Worm (Caenorhabditis elegans) whole organism, L3 larva: ENCODE measurements around the gene metl-1.
A peak's percentile ranks its signal among the peaks of the same experiment; 100 is the strongest.

ENCODE experiments used
- R02D3.7 ChIP-seq: fragments of 150-350 bp; optimal IDR thresholded peaks from 2 replicates; lab custom pipeline; 2014; ENCODE audit warnings: missing biosample characterization, missing genetic modification characterization
- ZK546.5 ChIP-seq: sonication (generic microtip); optimal IDR thresholded peaks from 2 replicates; lab custom pipeline; 2017; ENCODE audit warnings: missing biosample characterization, missing genetic modification characterization
- aly-2 ChIP-seq: fragments of 150-350 bp; optimal IDR thresholded peaks from 2 replicates; lab custom pipeline; 2014; ENCODE audit warnings: missing biosample characterization, missing genetic modification characterization
- ceh-16 ChIP-seq: sonication (generic microtip); optimal IDR thresholded peaks from 2 replicates; lab custom pipeline; 2017; ENCODE audit warnings: missing biosample characterization, missing genetic modification characterization
- ceh-28 ChIP-seq: fragments of 150-350 bp; optimal IDR thresholded peaks from 2 replicates; lab custom pipeline; 2014; ENCODE audit warnings: missing biosample characterization, missing genetic modification reagents, missing genetic modification characterization
- ceh-82 ChIP-seq: fragments of 150-350 bp; optimal IDR thresholded peaks from 2 replicates; lab custom pipeline; 2014; ENCODE audit warnings: missing biosample characterization, missing genetic modification characterization
- ceh-9 ChIP-seq: sonication (generic microtip); optimal IDR thresholded peaks from 2 replicates; lab custom pipeline; 2018; ENCODE audit warnings: missing biosample characterization, missing genetic modification characterization
- elt-1 ChIP-seq: fragments of 150-350 bp; optimal IDR thresholded peaks from 2 replicates; lab custom pipeline; 2014; ENCODE audit warnings: missing biosample characterization, missing genetic modification characterization
- elt-2 ChIP-seq: sonication (generic microtip); optimal IDR thresholded peaks from 2 replicates; lab custom pipeline; 2016; ENCODE audit warnings: missing genetic modification reagents, mild to moderate bottlenecking, missing genetic modification characterization, missing compliant biosample characterization
- elt-3 ChIP-seq, 3 experiments: fragments of 150-350 bp in 1 of 3; sonication (generic microtip) in 2 of 3; optimal IDR thresholded peaks; 2 replicates in 2 of 3; 4 replicates in 1 of 3; lab custom pipeline; 2014 to 2017; ENCODE audit warnings: missing biosample characterization in 3 of 3, missing genetic modification characterization in 3 of 3
- eor-1 ChIP-seq, 2 experiments: fragments of 150-350 bp; optimal IDR thresholded peaks; 2 replicates each; lab custom pipeline; 2014 to 2018; ENCODE audit warnings: missing biosample characterization in 2 of 2, missing genetic modification characterization in 2 of 2
- fkh-10 ChIP-seq: sonication (generic microtip); optimal IDR thresholded peaks from 2 replicates; lab custom pipeline; 2017; ENCODE audit warnings: missing biosample characterization, missing genetic modification reagents, missing genetic modification characterization
- hmg-11 ChIP-seq: sonication (generic microtip); optimal IDR thresholded peaks from 2 replicates; lab custom pipeline; 2016; ENCODE audit warnings: missing genetic modification characterization, missing compliant biosample characterization
- jun-1 ChIP-seq: fragments of 150-350 bp; optimal IDR thresholded peaks from 2 replicates; lab custom pipeline; 2014; ENCODE audit warnings: missing biosample characterization, missing genetic modification reagents, missing genetic modification characterization
- lin-15B ChIP-seq: fragments of 150-350 bp; optimal IDR thresholded peaks from 2 replicates; lab custom pipeline; 2014; ENCODE audit warnings: missing biosample characterization, missing genetic modification characterization
- lin-39 ChIP-seq: fragments of 150-350 bp; optimal IDR thresholded peaks from 2 replicates; lab custom pipeline; 2018; ENCODE audit warnings: missing biosample characterization, missing genetic modification reagents, missing genetic modification characterization
- lsy-12 ChIP-seq: sonication (generic microtip); optimal IDR thresholded peaks from 2 replicates; lab custom pipeline; 2016; ENCODE audit warnings: mild to moderate bottlenecking, missing genetic modification characterization, missing compliant biosample characterization
- mml-1 ChIP-seq: fragments of 150-350 bp; sonication (generic microtip); optimal IDR thresholded peaks from 3 replicates; lab custom pipeline; 2014; ENCODE audit warnings: missing biosample characterization, missing genetic modification characterization
- nfya-1 ChIP-seq: sonication (generic microtip); optimal IDR thresholded peaks from 2 replicates; lab custom pipeline; 2017; ENCODE audit warnings: missing genetic modification characterization, mild to moderate bottlenecking, missing compliant biosample characterization, antibody characterized with exemption, moderate library complexity; ENCODE audit not compliant: insufficient read depth
- nhr-11 ChIP-seq: fragments of 150-350 bp; optimal IDR thresholded peaks from 2 replicates; lab custom pipeline; 2014; ENCODE audit warnings: missing biosample characterization, missing genetic modification characterization
- nhr-12 ChIP-seq: fragments of 150-350 bp; optimal IDR thresholded peaks from 2 replicates; lab custom pipeline; 2014; ENCODE audit warnings: missing biosample characterization, missing genetic modification characterization
- nhr-23 ChIP-seq: fragments of 150-350 bp; optimal IDR thresholded peaks from 2 replicates; lab custom pipeline; 2014; ENCODE audit warnings: missing biosample characterization, missing genetic modification reagents, missing genetic modification characterization
- nhr-237 ChIP-seq: fragments of 150-350 bp; optimal IDR thresholded peaks from 2 replicates; lab custom pipeline; 2014; ENCODE audit warnings: missing biosample characterization, missing genetic modification characterization
- nhr-25 ChIP-seq: sonication (generic microtip); optimal IDR thresholded peaks from 2 replicates; lab custom pipeline; 2017; ENCODE audit warnings: missing biosample characterization, missing genetic modification characterization
- nhr-28 ChIP-seq: fragments of 150-350 bp; optimal IDR thresholded peaks from 2 replicates; lab custom pipeline; 2014; ENCODE audit warnings: missing biosample characterization, missing genetic modification characterization
- nhr-43 ChIP-seq: sonication (generic microtip); optimal IDR thresholded peaks from 2 replicates; lab custom pipeline; 2016; ENCODE audit warnings: mild to moderate bottlenecking, missing genetic modification characterization, missing compliant biosample characterization; ENCODE audit not compliant: poor library complexity, severe bottlenecking
- nhr-67 ChIP-seq: fragments of 150-350 bp; optimal IDR thresholded peaks from 2 replicates; lab custom pipeline; 2014; ENCODE audit warnings: missing biosample characterization, missing genetic modification characterization
- nhr-76 ChIP-seq: fragments of 150-350 bp; sonication (generic microtip); optimal IDR thresholded peaks from 5 replicates; lab custom pipeline; 2014; ENCODE audit warnings: missing biosample characterization, missing genetic modification characterization
- nhr-77 ChIP-seq: fragments of 150-350 bp; optimal IDR thresholded peaks from 2 replicates; lab custom pipeline; 2014; ENCODE audit warnings: missing biosample characterization, missing genetic modification characterization
- pha-4 ChIP-seq: fragments of 150-350 bp; optimal IDR thresholded peaks from 2 replicates; lab custom pipeline; 2014; ENCODE audit warnings: missing biosample characterization, missing genetic modification reagents, missing genetic modification characterization
- pqm-1 ChIP-seq: fragments of 150-350 bp; optimal IDR thresholded peaks from 2 replicates; lab custom pipeline; 2017; ENCODE audit warnings: missing biosample characterization, missing genetic modification characterization, inconsistent platforms
- sea-2 ChIP-seq: fragments of 150-350 bp; sonication (generic microtip); optimal IDR thresholded peaks from 4 replicates; lab custom pipeline; 2014; ENCODE audit warnings: missing biosample characterization, missing genetic modification reagents, missing genetic modification characterization
- snpc-4 ChIP-seq: fragments of 150-350 bp; optimal IDR thresholded peaks from 2 replicates; lab custom pipeline; 2014; ENCODE audit warnings: missing biosample characterization, missing genetic modification characterization
- tbx-2 ChIP-seq: sonication (generic microtip); optimal IDR thresholded peaks from 2 replicates; lab custom pipeline; 2016; ENCODE audit warnings: mild to moderate bottlenecking, missing genetic modification characterization, missing compliant biosample characterization
- unc-39 ChIP-seq: sonication (generic microtip); optimal IDR thresholded peaks from 4 replicates; lab custom pipeline; 2017; ENCODE audit warnings: missing biosample characterization, missing genetic modification characterization
- unc-62 ChIP-seq: fragments of 150-350 bp; sonication (generic microtip); optimal IDR thresholded peaks from 4 replicates; lab custom pipeline; 2014; ENCODE audit warnings: missing biosample characterization, missing genetic modification reagents, missing genetic modification characterization
- zag-1 ChIP-seq: fragments of 150-350 bp; optimal IDR thresholded peaks from 2 replicates; lab custom pipeline; 2014; ENCODE audit warnings: missing biosample characterization, missing genetic modification characterization
- ztf-11 ChIP-seq: fragments of 150-350 bp; optimal IDR thresholded peaks from 2 replicates; lab custom pipeline; 2014; ENCODE audit warnings: missing biosample characterization, missing genetic modification characterization
- ztf-4 ChIP-seq: fragments of 150-350 bp; optimal IDR thresholded peaks from 2 replicates; lab custom pipeline; 2014; ENCODE audit warnings: missing biosample characterization, missing genetic modification characterization

Gene metl-1

ce11 chrII:11503761-11504160 is 30.4 kb upstream of the metl-1 start:
- no peak for TF ChIP-seq lin-39 (tag; lab: Kevin White, UChicago)
- TF ChIP-seq snpc-4 (tag; lab: Kevin White, UChicago), result no peak
- no peak for TF ChIP-seq aly-2 (tag; lab: Kevin White, UChicago)

- TF ChIP-seq nhr-28 (tag; lab: Kevin White, UChicago) (no peak), nhr-67 (no peak), nhr-77 (tag; lab: Kevin White, UChicago) (no peak), pha-4 (tag; lab: Kevin White, UChicago) (no peak), ceh-9 (tag; lab: Kevin White, UChicago) (no peak), pqm-1 (no peak), eor-1 (tag; optimal IDR thresholded peaks at IDR 0.05; lab: Kevin White, UChicago) (no peak), elt-3 (tag; optimal IDR thresholded peaks at IDR 0.05; lab: Kevin White, UChicago) (peak; percentile 98 to 100 (median 100)), ceh-16 (tag; lab: Kevin White, UChicago) (no peak), mml-1 (tag; lab: Kevin White, UChicago) (no peak), lin-15B (tag; lab: Kevin White, UChicago) (no peak), elt-2 (no peak), nhr-76 (tag; lab: Kevin White, UChicago) (no peak), lsy-12 (tag; lab: Kevin White, UChicago) (no peak), unc-62 (no peak), unc-39 (no peak), nhr-23 (tag; lab: Kevin White, UChicago) (peak; percentile 49), nhr-237 (tag; lab: Kevin White, UChicago) (no peak), R02D3.7 (tag; lab: Kevin White, UChicago) (no peak), ceh-82 (no peak), nhr-11 (no peak), sea-2 (GFP tag; lab: Kevin White, UChicago) (no peak), hmg-11 (tag; lab: Kevin White, UChicago) (no peak), tbx-2 (peak; percentile 39), ceh-28 (tag; lab: Kevin White, UChicago) (no peak), aly-2 (tag; lab: Kevin White, UChicago) (no peak), ZK546.5 (tag; lab: Kevin White, UChicago) (no peak), nhr-12 (tag; lab: Kevin White, UChicago) (no peak), nhr-43 (peak; percentile 81), nhr-25 (tag; lab: Kevin White, UChicago) (peak; percentile 60), ztf-11 (no peak), elt-1 (tag; lab: Kevin White, UChicago) (no peak)
Measured at ce11 chrII:11501956-11502355, 28.6 kb upstream of the metl-1 start.

- no peak for TF ChIP-seq nhr-77 (tag; lab: Kevin White, UChicago)
- no peak for TF ChIP-seq nhr-25 (tag; lab: Kevin White, UChicago)
- peak; percentile 44 for TF ChIP-seq elt-2
Measured at ce11 chrII:11500198-11500597, 26.8 kb upstream of the metl-1 start, which contains the start of gene B0334.20. Gene B0334.20, minus strand, starts transcription at chrII:11500459.

ce11 chrII:11497365-11497764 is 24.0 kb upstream of the metl-1 start, which contains the start of gene B0334.5:
Gene B0334.5, plus strand, starts transcription at chrII:11497665.
- TF ChIP-seq hmg-11 (tag; lab: Kevin White, UChicago), result no peak
- no peak for TF ChIP-seq snpc-4 (tag; lab: Kevin White, UChicago)
- no peak for TF ChIP-seq elt-2
- TF ChIP-seq ztf-4 (tag; lab: Kevin White, UChicago), result no peak
- no peak for TF ChIP-seq jun-1
- TF ChIP-seq elt-1 (tag; lab: Kevin White, UChicago), result no peak
- TF ChIP-seq nhr-77 (tag; lab: Kevin White, UChicago), result no peak
- no peak for TF ChIP-seq ceh-16 (tag; lab: Kevin White, UChicago)

ce11 chrII:11496767-11497166 is 23.4 kb upstream of the metl-1 start, which contains the start of gene emc-5:
Gene emc-5, plus strand, starts transcription at chrII:11496780.
- TF ChIP-seq eor-1 (tag; optimal IDR thresholded peaks at IDR 0.05; lab: Kevin White, UChicago) (no peak), nfya-1 (tag; lab: Kevin White, UChicago) (peak; percentile 21), lin-15B (tag; lab: Kevin White, UChicago) (no peak), lin-39 (tag; lab: Kevin White, UChicago) (peak; percentile 69), pqm-1 (no peak), zag-1 (tag; lab: Kevin White, UChicago) (no peak), unc-62 (no peak), ztf-11 (no peak), nhr-77 (tag; lab: Kevin White, UChicago) (no peak), snpc-4 (tag; lab: Kevin White, UChicago) (no peak), fkh-10 (GFP tag; lab: Kevin White, UChicago) (no peak)
